Fruit fly (Drosophila melanogaster) whole organism, embryonic: ENCODE data around the gene CG7656.

Source experiments
- Ada2b ChIP-seq: fragments of 200-800 bp; sonication (Bioruptor generic); IDR thresholded peaks from 2 replicates; pipeline ENCODE4 v1.3.6; 2022; ENCODE audit warnings: missing biosample characterization, missing genetic modification characterization
- BtbVII ChIP-seq: fragments of 200-800 bp; sonication (Bioruptor generic); optimal IDR thresholded peaks from 3 replicates; lab custom pipeline; 2017; ENCODE audit warnings: missing biosample characterization, mild to moderate bottlenecking, missing genetic modification characterization
- CG10431 ChIP-seq: fragments of 200-800 bp; sonication (Bioruptor generic); optimal IDR thresholded peaks from 3 replicates; lab custom pipeline; 2018; ENCODE audit warnings: missing biosample characterization, mild to moderate bottlenecking, missing genetic modification characterization
- CG3163 ChIP-seq: fragments of 200-800 bp; sonication (Bioruptor generic); optimal IDR thresholded peaks from 3 replicates; lab custom pipeline; 2016; ENCODE audit warnings: missing biosample characterization, missing genetic modification characterization
- CG43689 ChIP-seq: fragments of 200-800 bp; sonication (Bioruptor generic); IDR thresholded peaks from 2 replicates; pipeline ENCODE4 v1.3.6; 2022; ENCODE audit warnings: missing biosample characterization, missing genetic modification characterization
- CG7556 ChIP-seq: fragments of 200-800 bp; sonication (Bioruptor generic); optimal IDR thresholded peaks from 2 replicates; lab custom pipeline; 2017; ENCODE audit warnings: missing biosample characterization, mild to moderate bottlenecking, missing genetic modification characterization
- Ets97D ChIP-seq: fragments of 200-800 bp; sonication (Bioruptor generic); optimal IDR thresholded peaks from 3 replicates; lab custom pipeline; 2016; ENCODE audit warnings: missing biosample characterization, missing genetic modification characterization
- Hr51 ChIP-seq, 2 experiments: fragments of 200-800 bp; sonication (Bioruptor generic); optimal IDR thresholded peaks; 2 replicates in 1 of 2; 3 replicates in 1 of 2; lab custom pipeline; 2016 to 2018; ENCODE audit warnings: missing biosample characterization in 2 of 2, missing genetic modification characterization in 2 of 2, mild to moderate bottlenecking in 1 of 2, moderate library complexity in 1 of 2
- Nf-YC ChIP-seq: fragments of 200-800 bp; optimal IDR thresholded peaks from 3 replicates; lab custom pipeline; 2019; ENCODE audit warnings: missing biosample characterization, mild to moderate bottlenecking, missing genetic modification characterization, moderate library complexity
- cad ChIP-seq: fragments of >200 bp; optimal IDR thresholded peaks from 2 replicates; lab custom pipeline; 2017; ENCODE audit warnings: missing biosample characterization, missing genetic modification characterization
- chinmo ChIP-seq: fragments of 200-800 bp; sonication (Bioruptor generic); IDR thresholded peaks from 4 replicates; pipeline ENCODE4 v1.3.6; 2022; ENCODE audit warnings: missing biosample characterization, missing genetic modification characterization; ENCODE audit not compliant: partially characterized antibody
- dpn ChIP-seq, 2 experiments: fragments of 200-800 bp; sonication (Bioruptor generic); optimal IDR thresholded peaks; 3 replicates each; lab custom pipeline; 2016; ENCODE audit warnings: missing biosample characterization in 2 of 2, missing genetic modification characterization in 2 of 2
- ftz-f1 ChIP-seq: fragments of 200-800 bp; sonication (Bioruptor generic); optimal IDR thresholded peaks from 2 replicates; lab custom pipeline; 2016; ENCODE audit warnings: missing biosample characterization, missing genetic modification characterization
- gfzf ChIP-seq: fragments of 200-800 bp; sonication (Bioruptor generic); optimal IDR thresholded peaks from 2 replicates; lab custom pipeline; 2016; ENCODE audit warnings: missing biosample characterization, mild to moderate bottlenecking, missing genetic modification characterization, moderate library complexity

dm6 chr3L:15576357-15576756, 11.6 kb downstream of the CG7656 start, which contains the start of gene Ufsp2:
- TF ChIP-seq gfzf, result no peak
- no peak for TF ChIP-seq Ets97D (GFP tag; lab: Kevin White, UChicago)
- no peak for TF ChIP-seq BtbVII (GFP tag; lab: Kevin White, UChicago)
- no peak for TF ChIP-seq ftz-f1
- TF ChIP-seq Nf-YC (tag; lab: Kevin White, UChicago), result no peak
- TF ChIP-seq dpn (GFP tag; optimal IDR thresholded peaks at IDR 0.05; lab: Kevin White, UChicago), result no peak
- no peak for TF ChIP-seq Ada2b (GFP tag; lab: Robert Waterston, UW)
- no peak for TF ChIP-seq CG10431 (GFP tag; lab: Kevin White, UChicago)
- TF ChIP-seq chinmo (GFP tag; lab: Robert Waterston, UW), result no peak
- no peak for TF ChIP-seq CG43689
- TF ChIP-seq CG7556, result no peak
- no peak for TF ChIP-seq cad (GFP tag; lab: Kevin White, UChicago)
- TF ChIP-seq CG3163 (GFP tag; lab: Kevin White, UChicago), result no peak
- TF ChIP-seq Hr51 (GFP tag; optimal IDR thresholded peaks at IDR 0.05; lab: Kevin White, UChicago), result no peak
